Worm (Caenorhabditis elegans) whole organism, young adult: ENCODE results near the gene C23G10.1.

Source experiments
- F10E7.11 ChIP-seq: sonication (generic microtip); optimal IDR thresholded peaks from 2 replicates; lab custom pipeline; 2017; ENCODE audit warnings: mild to moderate bottlenecking, missing genetic modification characterization, moderate library complexity, missing compliant biosample characterization
- F37B4.10 ChIP-seq: fragments of 200-800 bp; sonication (Bioruptor generic); IDR thresholded peaks from 2 replicates; pipeline ENCODE4 v1.3.6; 2022; ENCODE audit warnings: missing genetic modification characterization, missing compliant biosample characterization
- F49E8.2 ChIP-seq: sonication (generic microtip); optimal IDR thresholded peaks from 3 replicates; lab custom pipeline; 2017; ENCODE audit warnings: missing genetic modification characterization, mild to moderate bottlenecking, missing compliant biosample characterization, antibody characterized with exemption, moderate library complexity; ENCODE audit not compliant: insufficient read depth
- T26A5.8 ChIP-seq: sonication (generic microtip); optimal IDR thresholded peaks from 2 replicates; lab custom pipeline; 2016; ENCODE audit warnings: missing genetic modification characterization, missing compliant biosample characterization
- Y79H2A.3 ChIP-seq: fragments of 200-800 bp; sonication (Bioruptor generic); conservative IDR thresholded peaks from 2 replicates; pipeline ENCODE4 v1.3.6; 2022; ENCODE audit warnings: missing genetic modification reagents, missing genetic modification characterization, missing compliant biosample characterization
- ama-1 ChIP-seq, 3 experiments: fragments of 150-350 bp in 1 of 3; sonication (generic microtip) in 2 of 3; optimal IDR thresholded peaks; 2 replicates each; lab custom pipeline; 2014 to 2018; ENCODE audit warnings: missing biosample characterization in 2 of 3, missing genetic modification characterization in 2 of 3, missing genetic modification reagents in 2 of 3
- egl-18 ChIP-seq: fragments of 200-800 bp; sonication (Bioruptor generic); IDR thresholded peaks from 2 replicates; pipeline ENCODE4 v1.3.6; 2022; ENCODE audit warnings: missing genetic modification reagents, missing genetic modification characterization, missing compliant biosample characterization
- hsf-1 ChIP-seq: fragments of 200-800 bp; sonication (Bioruptor generic); IDR thresholded peaks from 2 replicates; pipeline ENCODE4 v1.3.6; 2022; ENCODE audit warnings: missing genetic modification reagents, missing genetic modification characterization, missing compliant biosample characterization
- lin-26 ChIP-seq: fragments of 200-800 bp; sonication (Bioruptor generic); IDR thresholded peaks from 2 replicates; pipeline ENCODE4 v1.3.6; 2022; ENCODE audit warnings: missing genetic modification reagents, missing genetic modification characterization, missing compliant biosample characterization
- lin-54 ChIP-seq: fragments of 200-800 bp; sonication (Bioruptor generic); optimal IDR thresholded peaks from 2 replicates; lab custom pipeline; 2018; ENCODE audit warnings: mild to moderate bottlenecking, missing genetic modification characterization, missing compliant biosample characterization
- nfya-1 ChIP-seq: sonication (generic microtip); optimal IDR thresholded peaks from 2 replicates; lab custom pipeline; 2017; ENCODE audit warnings: antibody characterized with exemption, missing compliant biosample characterization, missing genetic modification characterization, borderline replicate concordance; ENCODE audit not compliant: insufficient read depth
- ztf-28 ChIP-seq: fragments of 200-800 bp; sonication (Bioruptor generic); IDR thresholded peaks from 2 replicates; pipeline ENCODE4 v1.3.6; 2022; ENCODE audit warnings: missing genetic modification reagents, missing genetic modification characterization, missing compliant biosample characterization

ce11 chrIII:6213915-6214314, 4.8 kb downstream of the C23G10.1 start, which contains the start of gene C23G10.10:
- no peak for TF ChIP-seq ama-1 (optimal IDR thresholded peaks at IDR 0.05; lab: Kevin White, UChicago)
- no peak for TF ChIP-seq ama-1 (GFP tag; optimal IDR thresholded peaks at IDR 0.05; lab: Kevin White, UChicago)
- TF ChIP-seq F10E7.11 (tag; lab: Kevin White, UChicago): no peak
- TF ChIP-seq F49E8.2: no peak
- no peak for TF ChIP-seq T26A5.8
- TF ChIP-seq ztf-28 (GFP tag; lab: Robert Waterston, UW): no peak
- no peak for TF ChIP-seq lin-26 (GFP tag; lab: Robert Waterston, UW)
- TF ChIP-seq nfya-1 (tag; lab: Kevin White, UChicago): no peak
- no peak for TF ChIP-seq Y79H2A.3 (GFP tag; lab: Robert Waterston, UW)
- TF ChIP-seq egl-18 (GFP tag; lab: Robert Waterston, UW): no peak
- TF ChIP-seq F37B4.10 (GFP tag; lab: Robert Waterston, UW): no peak
- TF ChIP-seq lin-54: no peak
- no peak for TF ChIP-seq hsf-1
